Fruit fly (Drosophila melanogaster) whole organism, wandering third instar larva: ENCODE results near the gene ppk14.

ENCODE experiments used
- Hr83 ChIP-seq: fragments of 200-300 bp; sonication (Bioruptor generic); optimal IDR thresholded peaks from 2 replicates; lab custom pipeline; 2016; ENCODE audit warnings: missing biosample characterization, mild to moderate bottlenecking, missing genetic modification characterization, moderate library complexity; ENCODE audit not compliant: poor library complexity, severe bottlenecking
- foxo ChIP-seq, 2 experiments: fragments of 200-800 bp; sonication (Bioruptor generic); optimal IDR thresholded peaks; 2 replicates in 1 of 2; 3 replicates in 1 of 2; lab custom pipeline; 2016 to 2017; ENCODE audit warnings: missing biosample characterization in 2 of 2, missing genetic modification characterization in 2 of 2
- sage ChIP-seq: fragments of 200-800 bp; sonication (Bioruptor generic); optimal IDR thresholded peaks from 2 replicates; lab custom pipeline; 2016; ENCODE audit warnings: missing biosample characterization, mild to moderate bottlenecking, missing genetic modification characterization

DNA sequence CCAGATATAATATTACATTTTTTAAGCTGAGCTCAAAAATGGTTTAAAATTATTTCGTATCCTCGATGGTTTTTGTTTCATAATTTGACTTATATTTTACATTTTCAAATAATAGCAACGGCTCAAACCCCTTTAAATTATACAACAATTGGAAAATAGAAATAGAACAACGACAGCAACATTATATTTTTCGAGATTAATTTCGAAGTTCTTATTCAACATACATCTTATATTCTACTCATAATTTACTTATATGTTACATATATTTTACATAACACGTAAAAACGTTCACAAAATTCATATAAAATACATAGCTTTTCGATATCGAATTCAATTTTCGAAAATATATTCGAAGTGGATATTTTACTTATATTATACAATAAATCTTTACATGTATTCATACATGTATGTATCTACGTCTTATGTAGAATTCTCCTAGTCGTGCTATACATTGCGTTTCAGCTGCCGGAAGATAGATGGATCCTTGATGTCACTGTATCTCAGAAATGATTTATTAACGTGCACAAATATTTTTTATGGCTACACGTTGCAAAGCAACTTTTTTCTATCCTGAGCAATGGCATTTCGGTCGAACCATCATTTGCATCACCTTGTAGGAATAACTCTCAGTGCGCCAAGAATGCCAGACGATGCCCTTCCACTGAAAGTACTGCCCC is 2.1 kb downstream of the ppk14 start:
- TF ChIP-seq Hr83 (GFP tag; lab: Kevin White, UChicago) (no peak), foxo (GFP tag; optimal IDR thresholded peaks at IDR 0.05; lab: Kevin White, UChicago) (peak in 1 of 2 experiments; percentile 3), sage (GFP tag; lab: Kevin White, UChicago) (no peak)
